Worm (Caenorhabditis elegans) whole organism, L1 larva: ENCODE measurements around the gene C05D12.7.

Source experiments
- Y116A8C.19 ChIP-seq: sonication (generic microtip); optimal IDR thresholded peaks from 2 replicates; lab custom pipeline; 2016; ENCODE audit warnings: missing compliant biosample characterization, missing genetic modification characterization, borderline replicate concordance
- ceh-8 ChIP-seq: fragments of 200-800 bp; sonication (Bioruptor generic); optimal IDR thresholded peaks from 2 replicates; lab custom pipeline; 2018; ENCODE audit warnings: mild to moderate bottlenecking, missing genetic modification characterization, moderate library complexity, missing compliant biosample characterization
- lin-15B ChIP-seq: fragments of 150-350 bp; sonication (generic microtip); optimal IDR thresholded peaks from 3 replicates; lab custom pipeline; 2014; ENCODE audit warnings: missing biosample characterization, missing genetic modification characterization
- mdl-1 ChIP-seq, 2 experiments: fragments of 150-350 bp; optimal IDR thresholded peaks; 2 replicates each; lab custom pipeline; 2014 to 2017; ENCODE audit warnings: missing biosample characterization in 2 of 2, missing genetic modification characterization in 2 of 2, inconsistent platforms in 1 of 2
- nhr-11 ChIP-seq: fragments of 150-350 bp; optimal IDR thresholded peaks from 2 replicates; lab custom pipeline; 2014; ENCODE audit warnings: missing biosample characterization, missing genetic modification characterization
- nhr-76 ChIP-seq: sonication (generic microtip); optimal IDR thresholded peaks from 2 replicates; lab custom pipeline; 2017; ENCODE audit warnings: missing biosample characterization, missing genetic modification characterization
- pqm-1 ChIP-seq: sonication (generic microtip); optimal IDR thresholded peaks from 3 replicates; lab custom pipeline; 2017; ENCODE audit warnings: missing biosample characterization, missing genetic modification characterization
- skn-1 ChIP-seq: fragments of 150-350 bp; optimal IDR thresholded peaks from 2 replicates; lab custom pipeline; 2014; ENCODE audit warnings: missing biosample characterization, missing genetic modification characterization
- sptf-1 ChIP-seq: fragments of 150-350 bp; optimal IDR thresholded peaks from 2 replicates; lab custom pipeline; 2014; ENCODE audit warnings: missing biosample characterization, missing genetic modification characterization
- ztf-11 ChIP-seq, 2 experiments: sonication (generic microtip); optimal IDR thresholded peaks; 2 replicates each; lab custom pipeline; 2016 to 2017; ENCODE audit warnings: missing genetic modification characterization in 2 of 2, missing biosample characterization in 1 of 2, missing compliant biosample characterization in 1 of 2

DNA sequence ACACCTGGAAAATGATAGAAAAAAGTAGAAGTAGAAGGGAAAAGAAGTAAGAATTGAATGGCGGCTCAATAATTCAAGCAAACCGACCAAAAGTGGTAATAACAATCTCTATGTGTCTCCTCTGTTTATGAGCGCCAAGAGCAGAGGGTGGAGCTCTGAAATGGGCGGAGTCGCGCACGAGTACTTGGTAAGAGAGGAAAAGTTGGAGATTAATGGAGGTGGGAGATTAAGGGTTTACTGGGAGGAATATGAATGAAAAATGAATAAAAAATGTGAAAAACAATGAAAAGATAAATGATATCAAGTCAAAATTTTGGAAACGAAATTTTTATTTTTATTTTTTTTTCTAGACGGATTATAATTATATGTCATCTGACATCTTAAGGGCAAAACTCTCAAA lies 32.2 kb upstream of the C05D12.7 start:
- no peak for TF ChIP-seq sptf-1 (tag; lab: Kevin White, UChicago)
- TF ChIP-seq pqm-1 (tag; lab: Kevin White, UChicago), result no peak
- no peak for TF ChIP-seq nhr-11 (tag; lab: Kevin White, UChicago)
- TF ChIP-seq ztf-11 (tag; optimal IDR thresholded peaks at IDR 0.05; lab: Kevin White, UChicago), result no peak
- TF ChIP-seq skn-1 (tag; lab: Kevin White, UChicago), result no peak
- TF ChIP-seq Y116A8C.19 (tag; lab: Kevin White, UChicago), result no peak
- no peak for TF ChIP-seq ceh-8
- no peak for TF ChIP-seq mdl-1 (tag; optimal IDR thresholded peaks at IDR 0.05; lab: Kevin White, UChicago)
- no peak for TF ChIP-seq nhr-76 (tag; lab: Kevin White, UChicago)
- no peak for TF ChIP-seq lin-15B (tag; lab: Kevin White, UChicago)
